Worm (Caenorhabditis elegans): ENCODE results near the gene W02A2.5.

The W02A2.5 gene

DNA sequence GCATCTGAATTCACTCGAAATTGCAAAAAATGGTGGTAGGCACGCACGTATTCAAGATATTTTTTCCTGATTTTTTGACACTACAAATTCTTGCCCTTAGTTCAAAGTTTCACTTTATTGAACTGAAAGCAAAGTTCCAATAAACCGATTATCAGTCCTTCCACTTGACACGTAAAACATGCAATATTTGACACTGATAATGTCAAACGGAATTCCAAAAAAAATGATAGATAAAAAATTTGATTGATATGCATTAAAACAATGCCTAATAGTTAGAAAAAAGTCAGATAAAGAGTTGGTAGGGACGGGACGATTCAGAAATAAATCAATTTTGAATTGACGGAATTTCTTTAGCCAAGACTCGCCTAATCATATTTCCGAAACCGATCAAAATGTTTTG lies 15.6 kb upstream of the W02A2.5 start:
- TF ChIP-seq K02D7.2 (tag; optimal IDR thresholded peaks at IDR 0.05) (no peak), fkh-6 (tag; optimal IDR thresholded peaks at IDR 0.05) (no peak), rnt-1 (tag; optimal IDR thresholded peaks at IDR 0.05) (no peak), zip-5 (tag; optimal IDR thresholded peaks at IDR 0.05) (no peak), elt-2 (tag; optimal IDR thresholded peaks at IDR 0.05) (peak; percentile 50), unc-55 (GFP tag; optimal IDR thresholded peaks at IDR 0.05) (no peak)

DNA sequence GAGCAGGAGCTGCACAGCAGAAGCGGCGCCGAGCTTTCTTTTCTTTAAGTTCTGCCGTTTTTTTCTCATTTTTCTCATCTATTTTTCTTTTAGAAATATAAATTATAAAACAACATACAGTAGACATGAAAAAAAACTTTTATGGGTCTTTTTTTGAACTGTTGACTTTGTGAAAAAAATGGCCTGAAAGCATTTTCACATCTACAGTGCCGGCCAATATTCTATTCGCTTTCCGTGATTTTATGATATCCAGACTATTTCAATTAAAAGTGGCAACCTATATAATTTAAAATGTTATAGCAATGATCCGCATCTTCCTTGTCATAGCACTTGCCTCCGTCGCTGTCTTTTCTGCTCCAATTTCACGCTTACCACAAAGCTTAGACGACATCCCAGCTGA lies 14.6 kb upstream of the W02A2.5 start, which contains the start of gene far-6:
TSS of gene far-6 (plus strand) at position 301 of the 400 bp plus-strand sequence.
- TF ChIP-seq Y22D7AL.16 (tag; optimal IDR thresholded peaks at IDR 0.05) (no peak), ceh-34 (tag; optimal IDR thresholded peaks at IDR 0.05) (no peak), pag-3 (tag; optimal IDR thresholded peaks at IDR 0.05; ENCODE audit: borderline replicate concordance) (no peak), K02D7.2 (tag; optimal IDR thresholded peaks at IDR 0.05) (no peak), fax-1 (tag; optimal IDR thresholded peaks at IDR 0.05) (no peak)

DNA sequence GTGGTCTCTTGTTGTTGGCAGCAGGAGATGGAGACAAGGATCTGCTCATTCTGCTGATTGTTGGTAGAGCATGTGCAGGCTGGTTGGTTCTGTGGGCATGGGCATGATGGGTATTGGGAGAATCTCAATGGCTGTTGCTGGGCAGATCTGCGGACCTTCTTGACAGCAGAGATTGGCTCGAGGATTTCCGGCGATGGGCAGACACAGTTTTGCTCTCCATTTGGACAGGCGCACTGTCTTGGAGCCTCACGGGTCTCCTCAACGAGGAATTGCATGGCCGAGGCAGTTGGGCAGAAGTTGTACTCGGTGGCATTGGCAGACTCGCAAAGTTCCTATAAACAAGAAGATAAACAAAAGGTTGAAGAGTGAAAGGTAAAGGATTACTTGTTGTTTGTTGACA lies 12.1 kb upstream of the W02A2.5 start:
- TF ChIP-seq T23F11.4 (GFP tag; optimal IDR thresholded peaks at IDR 0.05) (no peak), pat-9 (tag; optimal IDR thresholded peaks at IDR 0.05) (no peak), unc-3 (GFP tag; conservative IDR thresholded peaks at IDR 0.05) (no peak), unc-3 (tag; optimal IDR thresholded peaks at IDR 0.05) (no peak), rnt-1 (tag; optimal IDR thresholded peaks at IDR 0.05) (no peak), ceh-31 (tag; optimal IDR thresholded peaks at IDR 0.05) (no peak), ets-4 (tag; optimal IDR thresholded peaks at IDR 0.05) (no peak), K09A11.1 (tag; optimal IDR thresholded peaks at IDR 0.05; ENCODE audit: insufficient read depth) (no peak)

DNA sequence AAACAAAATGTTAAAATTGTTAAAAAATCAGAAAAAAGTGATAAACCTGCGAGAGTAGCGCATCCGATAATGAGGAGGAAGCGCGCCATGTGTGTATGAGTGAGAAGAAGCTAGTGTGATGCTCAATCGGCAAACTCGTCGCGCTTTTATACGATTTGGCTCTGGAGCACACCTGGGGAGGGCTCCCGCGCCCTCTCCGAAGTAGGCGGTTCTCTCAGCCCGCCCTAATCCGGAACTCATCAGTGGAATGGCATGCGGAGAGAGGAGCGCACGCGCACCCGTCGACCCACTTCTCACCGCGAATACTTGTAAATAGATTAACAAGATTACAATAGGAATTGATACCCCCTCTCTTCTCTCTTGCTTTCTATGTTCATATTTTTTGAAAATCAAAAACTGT lies 11.4 kb upstream of the W02A2.5 start, which contains the start of gene pqn-74:
TSS of gene pqn-74 (minus strand) at position 122 of the 400 bp plus-strand sequence.
- TF ChIP-seq ztf-16 (tag; optimal IDR thresholded peaks at IDR 0.05) (no peak), fax-1 (tag; optimal IDR thresholded peaks at IDR 0.05) (no peak), ceh-18 (tag; optimal IDR thresholded peaks at IDR 0.05) (no peak), pha-4 (tag; optimal IDR thresholded peaks at IDR 0.05) (no peak), unc-42 (tag; optimal IDR thresholded peaks at IDR 0.05) (no peak), elt-4 (tag; optimal IDR thresholded peaks at IDR 0.05) (no peak), pqm-1 (tag; optimal IDR thresholded peaks at IDR 0.05) (no peak), K02D7.2 (tag; optimal IDR thresholded peaks at IDR 0.05) (no peak), K09A11.1 (tag; optimal IDR thresholded peaks at IDR 0.05; ENCODE audit: insufficient read depth) (no peak), zip-5 (tag; optimal IDR thresholded peaks at IDR 0.05) (no peak), fkh-10 (GFP tag; optimal IDR thresholded peaks at IDR 0.05) (no peak), ceh-14 (tag; optimal IDR thresholded peaks at IDR 0.05) (no peak), ceh-30 (tag; optimal IDR thresholded peaks at IDR 0.05) (no peak), unc-3 (GFP tag; conservative IDR thresholded peaks at IDR 0.05) (no peak), unc-3 (tag; optimal IDR thresholded peaks at IDR 0.05) (no peak), che-1 (tag; optimal IDR thresholded peaks at IDR 0.05) (no peak), pha-2 (tag; optimal IDR thresholded peaks at IDR 0.05) (no peak), ceh-22 (tag; optimal IDR thresholded peaks at IDR 0.05) (no peak)

ce11 chrIV:13334287-13334686 lies 8.4 kb upstream of the W02A2.5 start:
- TF ChIP-seq nhr-232 (tag; optimal IDR thresholded peaks at IDR 0.05), result no peak
- TF ChIP-seq ceh-2 (tag; optimal IDR thresholded peaks at IDR 0.05), result no peak
- no peak for TF ChIP-seq C38D4.7 (GFP tag; optimal IDR thresholded peaks at IDR 0.05)
- TF ChIP-seq ceh-9 (tag; optimal IDR thresholded peaks at IDR 0.05), result no peak
- TF ChIP-seq ceh-24 (tag; optimal IDR thresholded peaks at IDR 0.05), result no peak
- TF ChIP-seq elt-4 (tag; optimal IDR thresholded peaks at IDR 0.05), result no peak
- TF ChIP-seq rnt-1 (tag; optimal IDR thresholded peaks at IDR 0.05), result no peak
- no peak for TF ChIP-seq F13H6.1 (tag; optimal IDR thresholded peaks at IDR 0.05)
- no peak for TF ChIP-seq ceh-19 (GFP tag; optimal IDR thresholded peaks at IDR 0.05)
- TF ChIP-seq zip-5 (tag; optimal IDR thresholded peaks at IDR 0.05), result no peak
- no peak for TF ChIP-seq che-1 (tag; optimal IDR thresholded peaks at IDR 0.05)

All from whole organism, late embryonic.